Fruit fly (Drosophila melanogaster) whole organism, prepupa: ENCODE data around the gene CG6659.
A peak's percentile ranks its signal among the peaks of the same experiment; 100 is the strongest.

ENCODE experiments used
- CG10631 ChIP-seq: fragments of 200-800 bp; sonication (Bioruptor generic); optimal IDR thresholded peaks from 2 replicates; lab custom pipeline; 2016; ENCODE audit warnings: missing biosample characterization, missing genetic modification characterization
- CG11294 ChIP-seq: fragments of 200-800 bp; sonication (Bioruptor generic); IDR thresholded peaks from 2 replicates; pipeline ENCODE4 v1.3.6; 2022; ENCODE audit warnings: missing biosample characterization, missing genetic modification characterization
- CG11762 ChIP-seq: fragments of 200-800 bp; sonication (Bioruptor generic); optimal IDR thresholded peaks from 3 replicates; lab custom pipeline; 2016; ENCODE audit warnings: missing biosample characterization, missing genetic modification characterization; ENCODE audit not compliant: insufficient read depth
- CG3032 ChIP-seq: fragments of 200-800 bp; optimal IDR thresholded peaks from 2 replicates; lab custom pipeline; 2019; ENCODE audit warnings: missing biosample characterization, mild to moderate bottlenecking, missing genetic modification characterization, moderate library complexity
- CG31627 ChIP-seq: fragments of 200-800 bp; sonication (Bioruptor generic); optimal IDR thresholded peaks from 3 replicates; lab custom pipeline; 2016; ENCODE audit warnings: missing biosample characterization, missing genetic modification characterization
- CG4318 ChIP-seq: fragments of 200-800 bp; sonication (Bioruptor generic); optimal IDR thresholded peaks from 3 replicates; lab custom pipeline; 2017; ENCODE audit warnings: missing biosample characterization, mild to moderate bottlenecking, missing genetic modification characterization
- CG6808 ChIP-seq: fragments of 200-800 bp; sonication (Bioruptor generic); optimal IDR thresholded peaks from 3 replicates; lab custom pipeline; 2017; ENCODE audit warnings: missing biosample characterization, missing genetic modification characterization, mild to moderate bottlenecking, moderate library complexity, missing genetic modification reagents
- CG8119 ChIP-seq: fragments of 200-800 bp; sonication (Bioruptor generic); IDR thresholded peaks from 3 replicates; pipeline ENCODE4 v1.3.6; 2022; ENCODE audit warnings: missing biosample characterization, missing genetic modification characterization
- CG8632 ChIP-seq: fragments of 200-800 bp; sonication (Bioruptor generic); optimal IDR thresholded peaks from 3 replicates; lab custom pipeline; 2016; ENCODE audit warnings: missing biosample characterization, missing genetic modification characterization
- Hr39 ChIP-seq: fragments of 200-800 bp; sonication (Bioruptor generic); optimal IDR thresholded peaks from 2 replicates; lab custom pipeline; 2016; ENCODE audit warnings: missing biosample characterization, missing genetic modification characterization
- Sox102F ChIP-seq: fragments of 200-800 bp; sonication (Bioruptor generic); optimal IDR thresholded peaks from 2 replicates; lab custom pipeline; 2016; ENCODE audit warnings: missing biosample characterization, mild to moderate bottlenecking, missing genetic modification characterization
- fkh ChIP-seq: fragments of 200-800 bp; sonication (Bioruptor generic); optimal IDR thresholded peaks from 3 replicates; lab custom pipeline; 2017; ENCODE audit warnings: missing biosample characterization, mild to moderate bottlenecking, missing genetic modification characterization, moderate library complexity
- spab ChIP-seq: fragments of 200-800 bp; sonication (Bioruptor generic); optimal IDR thresholded peaks from 2 replicates; lab custom pipeline; 2017; ENCODE audit warnings: missing biosample characterization, mild to moderate bottlenecking, missing genetic modification characterization, missing genetic modification reagents

DNA sequence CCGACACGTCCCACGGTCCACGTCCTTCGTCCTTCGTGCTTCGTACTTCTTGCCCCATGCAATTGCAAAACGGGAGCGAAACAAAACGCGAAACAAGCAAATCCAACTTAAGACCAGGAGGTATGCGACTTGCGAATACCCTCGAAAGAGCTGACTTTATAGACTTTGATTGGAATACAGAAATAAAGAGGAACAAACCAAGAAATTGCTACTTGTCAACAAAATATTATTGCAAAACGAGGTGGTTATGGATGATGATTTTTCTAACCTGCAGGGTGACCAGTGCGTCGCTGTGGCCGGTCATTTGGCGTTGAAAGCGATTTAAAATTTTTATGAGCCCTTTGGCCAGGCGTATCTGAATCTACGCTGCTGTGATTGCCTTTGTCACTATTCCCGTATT is 43.7 kb downstream of the CG6659 start:
- TF ChIP-seq fkh (GFP tag; lab: Kevin White, UChicago) (no peak), Sox102F (peak; percentile 29), CG10631 (peak; percentile 22), CG3032 (peak; percentile 21), CG11762 (no peak), Hr39 (GFP tag; lab: Kevin White, UChicago) (peak; percentile 49), CG8119 (GFP tag; lab: Robert Waterston, UW) (no peak), CG31627 (GFP tag; lab: Kevin White, UChicago) (peak; percentile 49), CG6808 (GFP tag; lab: Kevin White, UChicago) (peak; percentile 12), CG8632 (GFP tag; lab: Kevin White, UChicago) (no peak), CG11294 (no peak), spab (GFP tag; lab: Kevin White, UChicago) (peak; percentile 9), CG4318 (no peak)
